Worm (Caenorhabditis elegans): ENCODE measurements around the gene Y69H2.15.

Gene Y69H2.15

DNA sequence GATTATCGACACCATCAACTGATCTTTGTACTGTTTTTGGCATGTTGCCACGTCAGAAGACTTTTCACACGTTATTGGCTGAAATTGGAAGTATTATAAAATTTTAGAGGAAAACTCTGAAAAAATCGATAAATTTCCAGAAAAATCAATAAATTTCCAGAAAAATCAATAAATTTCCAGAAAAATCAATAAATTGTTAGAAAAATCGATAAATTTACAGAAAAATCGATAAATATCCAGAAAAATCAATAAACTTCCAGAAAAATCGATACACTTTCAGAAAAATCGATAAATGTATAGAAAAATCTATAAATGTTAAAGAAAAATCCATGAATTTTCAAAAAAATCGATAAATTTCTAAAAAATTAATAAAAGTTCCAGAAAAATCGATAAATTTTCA, 2.2 kb upstream of the Y69H2.15 start:
- TF ChIP-seq sptf-1 (tag; optimal IDR thresholded peaks at IDR 0.05) = no peak
- TF ChIP-seq cnd-1 (tag; optimal IDR thresholded peaks at IDR 0.05) = no peak
- TF ChIP-seq M03D4.4 (tag; optimal IDR thresholded peaks at IDR 0.05) = no peak
- no peak for TF ChIP-seq hlh-1 (tag; optimal IDR thresholded peaks at IDR 0.05)
- TF ChIP-seq lin-32 (GFP tag; optimal IDR thresholded peaks at IDR 0.05) = no peak
- no peak for TF ChIP-seq elt-3 (tag; optimal IDR thresholded peaks at IDR 0.05)
- no peak for TF ChIP-seq ceh-43 (GFP tag; optimal IDR thresholded peaks at IDR 0.05)
- no peak for TF ChIP-seq nhr-76 (tag; optimal IDR thresholded peaks at IDR 0.05)
- TF ChIP-seq ceh-83 (GFP tag; optimal IDR thresholded peaks at IDR 0.05) = no peak
- TF ChIP-seq ces-1 (GFP tag; optimal IDR thresholded peaks at IDR 0.05) = no peak
- TF ChIP-seq mls-2 (tag; optimal IDR thresholded peaks at IDR 0.05) = no peak

DNA sequence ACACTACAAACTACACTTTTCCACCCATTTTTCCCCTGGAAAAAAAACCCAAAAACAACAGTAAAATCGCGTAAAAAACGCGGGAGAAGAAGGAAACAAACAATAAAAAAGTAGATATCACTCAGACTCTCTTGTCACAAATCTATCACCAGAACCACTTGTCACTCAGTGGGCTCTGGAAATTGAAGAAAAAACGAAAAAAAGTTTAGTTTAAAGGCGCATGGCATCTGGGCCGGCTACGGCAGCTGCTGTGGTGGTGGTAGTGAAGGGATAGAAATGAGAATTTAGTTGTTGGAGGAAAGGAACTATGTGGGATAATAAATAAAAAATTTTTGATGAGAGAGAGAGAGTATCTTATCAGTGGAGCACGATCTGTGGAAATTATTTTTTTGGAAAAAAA, 781 bp upstream of the Y69H2.15 start:
- no peak for TF ChIP-seq flh-1 (GFP tag; optimal IDR thresholded peaks at IDR 0.05)
- peak; percentile 48 for TF ChIP-seq hlh-1 (tag; optimal IDR thresholded peaks at IDR 0.05)
- TF ChIP-seq ceh-39 (tag; optimal IDR thresholded peaks at IDR 0.05) = no peak
- peak; percentile 54 for TF ChIP-seq unc-62 (GFP tag; optimal IDR thresholded peaks at IDR 0.05)

DNA sequence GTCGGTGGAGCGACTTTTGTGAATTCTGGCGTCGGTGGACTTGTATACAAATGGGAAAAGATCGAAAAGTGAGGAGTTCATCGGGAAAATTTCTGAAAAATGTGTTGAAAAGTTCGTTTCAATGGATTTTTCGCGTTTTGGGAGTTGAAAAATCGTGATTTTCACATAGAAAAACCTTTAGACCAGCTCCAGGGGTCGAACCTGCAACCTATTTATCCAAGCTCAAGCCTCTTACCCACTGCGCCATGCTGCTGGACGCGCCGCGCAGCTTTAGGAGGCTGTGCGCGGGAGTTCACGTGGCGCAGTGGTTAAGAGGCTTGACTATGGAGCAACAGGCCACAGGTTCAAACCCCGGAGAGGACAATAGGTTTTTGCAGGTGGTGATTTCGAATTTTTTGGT, 4.2 kb downstream of the Y69H2.15 start, which contains the start of gene Y69H2.1:
Y69H2.1 (minus strand) TSS at position 101 of the 400 bp plus-strand sequence.
- TF ChIP-seq mls-2 (tag; optimal IDR thresholded peaks at IDR 0.05) = no peak
- no peak for TF ChIP-seq hlh-1 (tag; optimal IDR thresholded peaks at IDR 0.05)
- no peak for TF ChIP-seq snpc-4 (tag; optimal IDR thresholded peaks at IDR 0.05)
- no peak for TF ChIP-seq lin-32 (GFP tag; optimal IDR thresholded peaks at IDR 0.05)
- no peak for TF ChIP-seq unc-120 (tag; optimal IDR thresholded peaks at IDR 0.05; ENCODE audit: poor library complexity, severe bottlenecking)
- TF ChIP-seq mab-5 (tag; optimal IDR thresholded peaks at IDR 0.05) = no peak
- no peak for TF ChIP-seq elt-3 (tag; optimal IDR thresholded peaks at IDR 0.05)
- no peak for TF ChIP-seq elt-1 (tag; optimal IDR thresholded peaks at IDR 0.05; ENCODE audit: borderline replicate concordance, insufficient read depth)
- no peak for TF ChIP-seq drap-1 (GFP tag; optimal IDR thresholded peaks at IDR 0.05)
- no peak for TF ChIP-seq tbx-8 (GFP tag; optimal IDR thresholded peaks at IDR 0.05)
- TF ChIP-seq nhr-2 (tag; optimal IDR thresholded peaks at IDR 0.05) = no peak

DNA sequence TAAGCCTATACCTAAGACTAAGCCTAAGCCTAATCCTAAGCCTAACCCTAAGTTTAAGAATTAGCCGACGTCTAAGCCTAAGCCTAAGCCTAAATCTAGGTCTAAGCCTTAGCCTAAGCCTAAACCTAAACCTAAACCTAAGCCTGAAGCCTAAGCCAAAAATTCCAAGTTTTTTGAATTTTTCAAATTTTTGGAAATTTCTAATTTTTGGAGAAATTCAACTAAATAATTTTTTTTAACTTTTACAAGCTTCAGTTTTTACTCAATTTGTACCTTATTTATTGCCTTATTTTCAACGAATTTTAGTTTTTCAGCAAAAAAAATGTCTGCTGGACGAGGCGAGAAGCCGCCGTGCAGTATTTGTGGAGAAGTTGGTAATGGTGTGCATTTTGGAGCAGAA, 10.4 kb downstream of the Y69H2.15 start, which contains the start of gene nhr-70:
nhr-70 (plus strand) TSS at position 301 of the 400 bp plus-strand sequence.
- no peak for TF ChIP-seq drap-1 (GFP tag; optimal IDR thresholded peaks at IDR 0.05)
- TF ChIP-seq M03D4.4 (tag; optimal IDR thresholded peaks at IDR 0.05) = no peak
- no peak for TF ChIP-seq nhr-2 (tag; optimal IDR thresholded peaks at IDR 0.05)
- TF ChIP-seq flh-1 (GFP tag; optimal IDR thresholded peaks at IDR 0.05) = no peak
- TF ChIP-seq hlh-1 (tag; optimal IDR thresholded peaks at IDR 0.05) = no peak
- TF ChIP-seq blmp-1 (tag; optimal IDR thresholded peaks at IDR 0.05) = no peak
- no peak for TF ChIP-seq sem-2 (GFP tag; optimal IDR thresholded peaks at IDR 0.05)
- no peak for TF ChIP-seq nhr-28 (tag; optimal IDR thresholded peaks at IDR 0.05)
- TF ChIP-seq lin-13 (tag; optimal IDR thresholded peaks at IDR 0.05) = no peak
- no peak for TF ChIP-seq snpc-4 (tag; optimal IDR thresholded peaks at IDR 0.05)
- no peak for TF ChIP-seq elt-3 (tag; optimal IDR thresholded peaks at IDR 0.05)
- no peak for TF ChIP-seq bed-3 (GFP tag; optimal IDR thresholded peaks at IDR 0.05)
- TF ChIP-seq unc-62 (GFP tag; optimal IDR thresholded peaks at IDR 0.05) = no peak
- no peak for TF ChIP-seq mep-1 (tag; optimal IDR thresholded peaks at IDR 0.05)
- TF ChIP-seq cnd-1 (tag; optimal IDR thresholded peaks at IDR 0.05) = no peak
- no peak for TF ChIP-seq sptf-1 (tag; optimal IDR thresholded peaks at IDR 0.05)
- no peak for TF ChIP-seq tbx-8 (GFP tag; optimal IDR thresholded peaks at IDR 0.05)
- TF ChIP-seq elt-1 (tag; optimal IDR thresholded peaks at IDR 0.05; ENCODE audit: borderline replicate concordance, insufficient read depth) = no peak
- no peak for TF ChIP-seq ceh-83 (GFP tag; optimal IDR thresholded peaks at IDR 0.05)
- no peak for TF ChIP-seq mab-5 (tag; optimal IDR thresholded peaks at IDR 0.05)

- TF ChIP-seq nhr-237 (tag; optimal IDR thresholded peaks at IDR 0.05) = no peak
- no peak for TF ChIP-seq nhr-28 (tag; optimal IDR thresholded peaks at IDR 0.05)
- TF ChIP-seq elt-1 (tag; optimal IDR thresholded peaks at IDR 0.05; ENCODE audit: borderline replicate concordance, insufficient read depth) = no peak
- TF ChIP-seq ceh-83 (GFP tag; optimal IDR thresholded peaks at IDR 0.05) = no peak
- no peak for TF ChIP-seq blmp-1 (tag; optimal IDR thresholded peaks at IDR 0.05)
- no peak for TF ChIP-seq M03D4.4 (tag; optimal IDR thresholded peaks at IDR 0.05)
- no peak for TF ChIP-seq flh-1 (GFP tag; optimal IDR thresholded peaks at IDR 0.05)
- TF ChIP-seq ceh-43 (GFP tag; optimal IDR thresholded peaks at IDR 0.05) = no peak
- TF ChIP-seq mep-1 (tag; optimal IDR thresholded peaks at IDR 0.05) = peak; percentile 36
- TF ChIP-seq nhr-76 (tag; optimal IDR thresholded peaks at IDR 0.05) = no peak
- TF ChIP-seq unc-120 (tag; optimal IDR thresholded peaks at IDR 0.05; ENCODE audit: poor library complexity, severe bottlenecking) = peak; percentile 20
These were observed 12.2 kb downstream of the Y69H2.15 start for ce11 chrV:18614498-18614897.

Measured in whole organism, mixed stage, embryonic.